Worm (Caenorhabditis elegans) whole organism, midembryonic: Measurements from ENCODE around the gene F02H6.2.

Experiments used
- T22C8.4 ChIP-seq: fragments of 200-800 bp; sonication (Bioruptor generic); IDR thresholded peaks from 2 replicates; pipeline ENCODE4 v1.3.6; 2022; ENCODE audit warnings: missing genetic modification characterization, missing compliant biosample characterization
- cog-1 ChIP-seq: sonication (generic microtip); optimal IDR thresholded peaks from 2 replicates; lab custom pipeline; 2016; ENCODE audit warnings: missing genetic modification characterization, missing compliant biosample characterization
- flt-1 ChIP-seq: fragments of 200-800 bp; sonication (Bioruptor generic); IDR thresholded peaks from 2 replicates; pipeline ENCODE4 v1.3.6; 2022; ENCODE audit warnings: missing genetic modification characterization, missing compliant biosample characterization
- klf-2 ChIP-seq: fragments of 200-800 bp; sonication (Bioruptor generic); conservative IDR thresholded peaks from 2 replicates; pipeline ENCODE4 v1.3.6; 2022; ENCODE audit warnings: missing genetic modification reagents, missing genetic modification characterization, missing compliant biosample characterization
- med-1 ChIP-seq: sonication (generic microtip); optimal IDR thresholded peaks from 2 replicates; lab custom pipeline; 2017; ENCODE audit warnings: missing genetic modification characterization, mild to moderate bottlenecking, missing compliant biosample characterization, antibody characterized with exemption, missing genetic modification reagents; ENCODE audit not compliant: insufficient read depth
- ref-1 ChIP-seq: fragments of 200-800 bp; sonication (Bioruptor generic); conservative IDR thresholded peaks from 2 replicates; pipeline ENCODE4 v1.3.6; 2022; ENCODE audit warnings: missing genetic modification reagents, missing genetic modification characterization, missing compliant biosample characterization
- tab-1 ChIP-seq: fragments of 200-800 bp; sonication (Bioruptor generic); IDR thresholded peaks from 2 replicates; pipeline ENCODE4 v1.3.6; 2022; ENCODE audit warnings: missing genetic modification characterization, missing compliant biosample characterization
- ztf-23 ChIP-seq: fragments of 200-800 bp; sonication (Bioruptor generic); IDR thresholded peaks from 2 replicates; pipeline ENCODE4 v1.3.6; 2022; ENCODE audit warnings: missing genetic modification reagents, missing genetic modification characterization, missing compliant biosample characterization
- ztf-29 ChIP-seq: fragments of 200-800 bp; sonication (Bioruptor generic); IDR thresholded peaks from 2 replicates; pipeline ENCODE4 v1.3.6; 2022; ENCODE audit warnings: missing genetic modification reagents, missing genetic modification characterization, missing compliant biosample characterization

Gene F02H6.2

ce11 chrIV:14182077-14182476 is 14.2 kb upstream of the F02H6.2 start, which contains the start of gene R05A10.1:
Gene R05A10.1, plus strand, starts transcription at chrIV:14182377.
- TF ChIP-seq T22C8.4 (GFP tag; lab: Robert Waterston, UW) (no peak), ztf-23 (GFP tag; lab: Robert Waterston, UW) (no peak), tab-1 (no peak), flt-1 (GFP tag; lab: Robert Waterston, UW) (no peak), klf-2 (GFP tag; lab: Robert Waterston, UW) (no peak), ztf-29 (GFP tag; lab: Robert Waterston, UW) (no peak), cog-1 (no peak), med-1 (no peak), ref-1 (GFP tag; lab: Robert Waterston, UW) (no peak)

DNA sequence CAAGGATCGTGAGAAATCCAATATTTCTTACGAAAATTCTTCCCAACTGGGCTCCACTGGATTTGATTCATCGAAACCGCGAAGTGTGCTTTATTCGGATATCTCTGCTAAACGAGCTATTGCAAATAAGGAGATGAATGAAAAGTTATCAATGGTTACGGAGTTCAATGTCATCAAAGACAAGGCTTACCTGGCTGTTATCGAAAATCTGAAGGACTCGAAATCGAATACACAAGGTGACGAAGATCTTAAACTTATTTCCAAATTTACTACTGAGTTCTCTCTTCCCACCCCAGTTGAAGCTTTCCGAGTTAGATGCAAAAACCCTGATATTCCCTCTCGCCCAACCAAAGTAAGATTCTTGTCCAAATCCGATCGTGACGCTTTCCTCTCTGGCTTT is 10.0 kb upstream of the F02H6.2 start:
- TF ChIP-seq T22C8.4 (GFP tag; lab: Robert Waterston, UW) (no peak), med-1 (no peak), ztf-23 (GFP tag; lab: Robert Waterston, UW) (no peak), ztf-29 (GFP tag; lab: Robert Waterston, UW) (no peak), ref-1 (GFP tag; lab: Robert Waterston, UW) (no peak), flt-1 (GFP tag; lab: Robert Waterston, UW) (no peak), cog-1 (no peak), tab-1 (no peak), klf-2 (GFP tag; lab: Robert Waterston, UW) (no peak)

DNA sequence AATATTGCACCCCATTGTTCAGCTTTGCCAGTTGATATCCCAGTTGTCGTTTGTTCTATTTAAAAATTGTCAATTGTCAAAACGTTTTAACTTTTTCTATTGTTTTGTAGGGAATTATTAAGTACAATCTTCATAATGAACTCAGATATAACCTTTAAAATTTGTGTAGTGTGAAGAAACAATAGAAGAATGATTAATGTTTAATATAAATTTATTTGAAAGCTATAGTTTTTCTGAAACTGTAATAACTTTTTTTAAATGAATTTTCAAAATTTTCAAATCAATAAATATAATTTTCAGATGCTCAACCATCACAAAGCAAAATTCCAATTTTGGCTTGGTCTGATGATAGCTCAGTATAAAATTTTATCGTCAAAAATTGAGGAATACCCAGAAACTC is 4.4 kb upstream of the F02H6.2 start, which contains the start of gene K01G12.22:
TSS of gene K01G12.22 (plus strand) at position 301 of the 400 bp plus-strand sequence.
- TF ChIP-seq T22C8.4 (GFP tag; lab: Robert Waterston, UW): no peak
- no peak for TF ChIP-seq flt-1 (GFP tag; lab: Robert Waterston, UW)
- no peak for TF ChIP-seq med-1
- no peak for TF ChIP-seq cog-1
- TF ChIP-seq ztf-29 (GFP tag; lab: Robert Waterston, UW): no peak

DNA sequence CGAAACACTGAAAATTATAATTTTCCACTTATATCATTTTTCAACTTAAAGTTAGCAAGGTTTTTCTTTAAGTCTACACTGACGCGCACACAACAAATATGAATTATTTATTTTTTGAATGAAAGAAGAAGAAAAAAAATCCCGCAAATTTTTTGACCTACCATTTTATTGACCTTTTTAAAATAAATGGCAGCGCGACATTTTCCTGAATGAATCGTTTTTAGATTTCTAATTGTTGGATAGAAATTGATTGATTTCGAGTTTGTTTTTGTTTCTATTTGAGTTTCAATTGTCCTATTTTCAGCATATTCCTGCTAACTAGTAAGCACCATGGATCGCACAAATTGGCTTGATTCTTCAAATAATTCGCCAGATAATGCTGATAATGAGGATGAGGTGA is 3.1 kb upstream of the F02H6.2 start, which contains the start of gene K01G12.3:
TSS of gene K01G12.3 (plus strand) at position 301 of the 400 bp plus-strand sequence.
- TF ChIP-seq ztf-29 (GFP tag; lab: Robert Waterston, UW) (no peak), T22C8.4 (GFP tag; lab: Robert Waterston, UW) (no peak), klf-2 (GFP tag; lab: Robert Waterston, UW) (no peak), flt-1 (GFP tag; lab: Robert Waterston, UW) (no peak), tab-1 (no peak), cog-1 (no peak), ref-1 (GFP tag; lab: Robert Waterston, UW) (no peak), med-1 (no peak), ztf-23 (GFP tag; lab: Robert Waterston, UW) (no peak)

DNA sequence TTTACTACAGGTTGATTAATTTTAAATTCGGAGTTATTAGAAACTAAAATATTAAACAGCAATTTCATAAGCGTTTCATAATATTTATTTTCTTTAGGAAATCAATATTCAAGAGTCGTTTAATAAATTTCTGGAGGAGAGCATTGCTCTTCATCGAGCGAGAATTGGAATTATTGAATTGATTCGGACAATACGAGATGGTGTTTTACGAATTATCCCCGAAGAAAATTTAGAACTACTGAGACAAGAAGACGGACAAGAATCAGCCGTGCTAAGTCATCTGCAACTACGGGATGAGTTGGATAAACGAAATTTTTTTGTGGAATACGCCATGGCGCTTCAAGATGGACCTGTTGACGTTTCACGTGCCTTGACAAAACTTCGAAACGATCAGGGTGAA is 2.0 kb upstream of the F02H6.2 start:
- TF ChIP-seq ztf-29 (GFP tag; lab: Robert Waterston, UW) (no peak), tab-1 (no peak), med-1 (no peak), ztf-23 (GFP tag; lab: Robert Waterston, UW) (no peak), klf-2 (GFP tag; lab: Robert Waterston, UW) (no peak), T22C8.4 (GFP tag; lab: Robert Waterston, UW) (no peak), cog-1 (no peak), ref-1 (GFP tag; lab: Robert Waterston, UW) (no peak), flt-1 (GFP tag; lab: Robert Waterston, UW) (no peak)

ce11 chrIV:14203162-14203561 is 6.9 kb downstream of the F02H6.2 start, which contains the start of gene F02H6.3:
Gene F02H6.3, plus strand, starts transcription at chrIV:14203427.
- TF ChIP-seq ztf-29 (GFP tag; lab: Robert Waterston, UW): no peak
- TF ChIP-seq cog-1: no peak
- TF ChIP-seq klf-2 (GFP tag; lab: Robert Waterston, UW): no peak
- no peak for TF ChIP-seq ref-1 (GFP tag; lab: Robert Waterston, UW)
- no peak for TF ChIP-seq med-1

DNA sequence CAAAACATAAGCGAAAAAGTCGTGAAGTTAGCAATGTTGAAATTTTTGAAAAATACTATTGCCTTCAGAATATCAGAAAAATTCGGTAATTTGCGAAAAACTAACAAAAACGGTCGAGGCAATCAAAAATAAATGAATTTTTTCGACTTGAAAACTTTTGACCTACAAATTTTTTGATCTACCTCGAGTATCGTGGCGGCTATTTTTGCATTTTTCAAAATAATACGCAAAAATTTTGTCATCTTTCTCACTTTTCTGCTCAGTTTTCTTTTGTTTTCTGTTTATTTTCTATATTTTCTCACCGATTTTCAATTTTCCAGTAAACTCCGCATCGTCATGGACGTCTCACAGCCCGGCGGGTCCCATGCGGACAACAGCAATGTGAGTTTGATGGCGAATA is 19.5 kb downstream of the F02H6.2 start:
- TF ChIP-seq ztf-23 (GFP tag; lab: Robert Waterston, UW): no peak
- TF ChIP-seq flt-1 (GFP tag; lab: Robert Waterston, UW): no peak
- no peak for TF ChIP-seq tab-1
- no peak for TF ChIP-seq ztf-29 (GFP tag; lab: Robert Waterston, UW)
- TF ChIP-seq T22C8.4 (GFP tag; lab: Robert Waterston, UW): no peak
- TF ChIP-seq ref-1 (GFP tag; lab: Robert Waterston, UW): no peak
- no peak for TF ChIP-seq klf-2 (GFP tag; lab: Robert Waterston, UW)
- TF ChIP-seq med-1: no peak
- no peak for TF ChIP-seq cog-1

DNA sequence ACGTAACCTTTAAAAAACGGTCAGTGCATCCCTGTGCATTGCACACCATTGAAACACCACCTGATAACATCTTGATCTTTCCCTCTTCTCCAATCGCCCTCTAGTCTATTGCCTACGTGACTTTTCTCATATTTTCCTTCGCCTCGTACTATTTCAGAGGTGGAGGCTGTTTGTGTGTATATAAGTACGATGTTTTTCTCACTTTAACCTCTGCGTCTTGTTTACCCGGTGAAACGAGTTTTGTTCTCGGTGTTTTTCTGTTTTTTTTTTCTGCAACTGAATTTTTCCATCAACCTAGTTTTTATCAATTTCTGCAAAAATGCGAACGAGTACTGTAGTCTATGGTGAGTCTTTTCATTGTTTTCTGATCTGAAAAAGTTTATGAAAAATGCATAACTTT is 23.4 kb downstream of the F02H6.2 start, which contains the start of gene sqrd-1:
TSS of gene sqrd-1 (plus strand) at position 158 of the 400 bp plus-strand sequence.
- TF ChIP-seq flt-1 (GFP tag; lab: Robert Waterston, UW): 0 out of 2 replicates have a peak, but pooled peaks have one; percentile 14
- TF ChIP-seq klf-2 (GFP tag; lab: Robert Waterston, UW): no peak

DNA sequence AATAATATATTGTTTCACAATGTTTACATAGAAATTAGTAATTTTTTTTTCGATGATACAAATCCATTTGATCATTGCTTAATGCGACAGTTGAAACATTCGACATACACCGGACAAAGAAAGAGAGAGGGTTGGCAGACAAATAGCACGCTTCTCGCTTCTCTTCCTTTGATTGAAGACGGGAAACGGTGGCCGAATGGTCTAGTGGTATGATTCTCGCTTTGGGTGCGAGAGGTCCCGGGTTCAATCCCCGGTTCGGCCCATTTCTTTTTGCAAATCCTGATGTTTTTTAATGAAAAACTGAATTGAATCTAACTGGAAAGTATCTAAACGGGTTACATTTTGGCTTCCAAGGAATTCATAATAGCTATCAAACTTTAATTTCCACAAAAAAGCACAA is 28.6 kb downstream of the F02H6.2 start:
- TF ChIP-seq ref-1 (GFP tag; lab: Robert Waterston, UW) (0 out of 2 replicates have a peak, but pooled peaks have one; percentile 37), cog-1 (no peak), ztf-29 (GFP tag; lab: Robert Waterston, UW) (no peak), klf-2 (GFP tag; lab: Robert Waterston, UW) (0 out of 2 replicates have a peak, but pooled peaks have one; percentile 46), ztf-23 (GFP tag; lab: Robert Waterston, UW) (peak; percentile 71)

- TF ChIP-seq tab-1 (no peak), ztf-23 (GFP tag; lab: Robert Waterston, UW) (no peak), T22C8.4 (GFP tag; lab: Robert Waterston, UW) (no peak), klf-2 (GFP tag; lab: Robert Waterston, UW) (no peak), med-1 (no peak), ref-1 (GFP tag; lab: Robert Waterston, UW) (no peak), ztf-29 (GFP tag; lab: Robert Waterston, UW) (no peak), cog-1 (no peak), flt-1 (GFP tag; lab: Robert Waterston, UW) (no peak)
Measured at ce11 chrIV:14227138-14227537, 30.9 kb downstream of the F02H6.2 start.
